Fruit fly (Drosophila melanogaster) whole organism, adult: ENCODE measurements around the gene msi.

Experiments
- CG7101 ChIP-seq: fragments of 200-800 bp; sonication (Bioruptor generic); optimal IDR thresholded peaks from 2 replicates; lab custom pipeline; 2018; ENCODE audit warnings: missing biosample characterization, mild to moderate bottlenecking, missing genetic modification characterization, moderate library complexity
- Mnt ChIP-seq: fragments of 200-800 bp; sonication (Bioruptor generic); optimal IDR thresholded peaks from 2 replicates; lab custom pipeline; 2016; ENCODE audit warnings: missing biosample characterization, mild to moderate bottlenecking, missing genetic modification characterization
- pad ChIP-seq: fragments of 200-800 bp; sonication (Bioruptor generic); optimal IDR thresholded peaks from 3 replicates; lab custom pipeline; 2017; ENCODE audit warnings: missing biosample characterization, missing genetic modification characterization, mild to moderate bottlenecking, moderate library complexity, missing genetic modification reagents

- TF ChIP-seq pad (GFP tag; lab: Kevin White, UChicago) (no peak), Mnt (GFP tag; lab: Kevin White, UChicago) (peak; percentile 33), CG7101 (tag; lab: Kevin White, UChicago) (peak; percentile 41)
Observed at dm6 chr3R:25647577-25648257, 131.8 kb downstream of the msi start.
